Worm (Caenorhabditis elegans): ENCODE data around the gene cyp-13A5.

DNA sequence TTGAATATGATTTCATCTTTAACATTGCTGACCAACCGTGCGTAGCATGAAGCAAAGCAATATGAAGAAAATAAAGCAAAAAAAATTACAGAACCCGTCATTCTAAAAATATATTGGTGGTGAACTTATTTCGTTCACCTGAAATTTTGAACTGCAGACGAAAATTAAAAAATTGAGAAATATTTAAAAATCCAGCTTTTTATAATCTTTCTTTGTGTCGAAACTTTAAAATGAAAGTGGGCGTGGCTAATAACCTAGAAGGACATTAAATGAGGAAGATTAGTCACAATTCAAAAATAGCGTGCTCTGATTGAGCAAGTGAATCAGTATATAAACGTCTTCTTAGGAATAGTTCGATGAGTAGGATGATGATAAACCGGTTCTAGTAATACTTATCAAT lies 49.3 kb upstream of the cyp-13A5 start, which contains the start of gene old-2:
- TF ChIP-seq ztf-18 (tag; optimal IDR thresholded peaks at IDR 0.05) (no peak), unc-62 (GFP tag; optimal IDR thresholded peaks at IDR 0.05) (no peak), attf-6 (GFP tag; IDR thresholded peaks at IDR 0.05) (no peak), nfya-2 (GFP tag; IDR thresholded peaks at IDR 0.05) (no peak), mes-4 (tag; optimal IDR thresholded peaks at IDR 0.05) (no peak), nfya-1 (tag; optimal IDR thresholded peaks at IDR 0.05; ENCODE audit: borderline replicate concordance, insufficient read depth) (no peak), lin-35 (GFP tag; optimal IDR thresholded peaks at IDR 0.05) (no peak)
